Worm (Caenorhabditis elegans): ENCODE data around the gene sri-6.

sri-6 gene

ce11 chrV:13212584-13212983 is 27.1 kb downstream of the sri-6 start (continued):
- TF ChIP-seq fkh-10 (GFP tag; optimal IDR thresholded peaks at IDR 0.05), result no peak
- no peak for TF ChIP-seq nhr-111 (GFP tag; optimal IDR thresholded peaks at IDR 0.05)
- peak; percentile 46; the same call in 1 of the 2 replicates for TF ChIP-seq lin-1 (GFP tag; IDR thresholded peaks at IDR 0.05)
- TF ChIP-seq unc-39 (tag; optimal IDR thresholded peaks at IDR 0.05), result no peak
- TF ChIP-seq unc-62 (GFP tag; optimal IDR thresholded peaks at IDR 0.05 in 1 of 2), result peak; percentile 20 to 90
- no peak for TF ChIP-seq unc-62 (tag; optimal IDR thresholded peaks at IDR 0.05)
- TF ChIP-seq ceh-82 (tag; optimal IDR thresholded peaks at IDR 0.05), result no peak
- TF ChIP-seq lir-3 (tag; optimal IDR thresholded peaks at IDR 0.05), result no peak
- peak; percentile 90 for TF ChIP-seq nhr-6 (tag; optimal IDR thresholded peaks at IDR 0.05)
- no peak for TF ChIP-seq daf-16 (GFP tag; optimal IDR thresholded peaks at IDR 0.05)
- TF ChIP-seq daf-16 (tag; optimal IDR thresholded peaks at IDR 0.05), result peak; percentile 92
- no peak for TF ChIP-seq daf-12 (tag; optimal IDR thresholded peaks at IDR 0.05)
- no peak for TF ChIP-seq nhr-41 (GFP tag; IDR thresholded peaks at IDR 0.05)
- TF ChIP-seq madf-5 (GFP tag; IDR thresholded peaks at IDR 0.05), result no peak
- no peak for TF ChIP-seq tag-97 (GFP tag; IDR thresholded peaks at IDR 0.05)
- no peak for TF ChIP-seq lin-39 (tag; optimal IDR thresholded peaks at IDR 0.05)
- peak; percentile 98 for TF ChIP-seq dmd-6 (GFP tag; IDR thresholded peaks at IDR 0.05)
- TF ChIP-seq pqm-1 (tag; optimal IDR thresholded peaks at IDR 0.05), result peak; percentile 98
- TF ChIP-seq dve-1 (tag; optimal IDR thresholded peaks at IDR 0.05; ENCODE audit: insufficient read depth), result no peak
- peak; percentile 61 for TF ChIP-seq nhr-48 (tag; optimal IDR thresholded peaks at IDR 0.05)
- TF ChIP-seq lim-7 (GFP tag; IDR thresholded peaks at IDR 0.05), result no peak
- TF ChIP-seq daf-19 (GFP tag; conservative IDR thresholded peaks at IDR 0.05), result no peak
- no peak for TF ChIP-seq aha-1 (tag)
- TF ChIP-seq R02D3.7 (tag; optimal IDR thresholded peaks at IDR 0.05), result no peak
- TF ChIP-seq nhr-10 (tag; optimal IDR thresholded peaks at IDR 0.05), result no peak
- TF ChIP-seq spr-3 (GFP tag; optimal IDR thresholded peaks at IDR 0.05), result no peak
- TF ChIP-seq pha-4 (GFP tag; IDR thresholded peaks at IDR 0.05), result no peak
- TF ChIP-seq pha-4 (tag; optimal IDR thresholded peaks at IDR 0.05), result no peak
- TF ChIP-seq zag-1 (tag; optimal IDR thresholded peaks at IDR 0.05), result no peak
- TF ChIP-seq Y75B8A.6 (GFP tag; IDR thresholded peaks at IDR 0.05), result no peak
- TF ChIP-seq hlh-11 (tag; optimal IDR thresholded peaks at IDR 0.05), result peak; percentile 94

- TF ChIP-seq unc-62 (GFP tag; optimal IDR thresholded peaks at IDR 0.05 in 1 of 2), result peak in 1 of 2 experiments; percentile 92
- TF ChIP-seq unc-62 (tag; optimal IDR thresholded peaks at IDR 0.05), result no peak
- TF ChIP-seq fkh-10 (GFP tag; optimal IDR thresholded peaks at IDR 0.05), result peak; percentile 45
- TF ChIP-seq lin-29 (GFP tag; IDR thresholded peaks at IDR 0.05), result no peak
These were observed 35.6 kb downstream of the sri-6 start for ce11 chrV:13221066-13221465.

ce11 chrV:13229538-13229937 is 44.1 kb downstream of the sri-6 start:
- TF ChIP-seq pqm-1 (tag; optimal IDR thresholded peaks at IDR 0.05) (no peak), lin-13 (GFP tag; optimal IDR thresholded peaks at IDR 0.05) (no peak), spr-3 (GFP tag; optimal IDR thresholded peaks at IDR 0.05) (no peak), lin-1 (GFP tag; IDR thresholded peaks at IDR 0.05) (no peak), sdz-12 (GFP tag; optimal IDR thresholded peaks at IDR 0.05) (no peak), unc-39 (tag; optimal IDR thresholded peaks at IDR 0.05) (no peak), ceh-62 (tag; optimal IDR thresholded peaks at IDR 0.05) (no peak)

ce11 chrV:13235313-13235712 is 49.8 kb downstream of the sri-6 start:
- TF ChIP-seq nhr-11 (tag; optimal IDR thresholded peaks at IDR 0.05) (peak; percentile 28), zfp-3 (GFP tag; conservative IDR thresholded peaks at IDR 0.05) (no peak)

- TF ChIP-seq unc-62 (GFP tag; optimal IDR thresholded peaks at IDR 0.05 in 1 of 2), result peak in 1 of 2 experiments; percentile 78
- no peak for TF ChIP-seq unc-62 (tag; optimal IDR thresholded peaks at IDR 0.05)
- TF ChIP-seq unc-130 (GFP tag; optimal IDR thresholded peaks at IDR 0.05), result no peak
These were observed 51.0 kb downstream of the sri-6 start, which contains the start of gene dmd-10 for ce11 chrV:13236507-13236906. Gene dmd-10 (minus strand): TSS chrV:13236607.
